Fruit fly (Drosophila melanogaster) whole organism, embryonic: Measurements from ENCODE around the gene Elal.

Experiments used
- Ada2b ChIP-seq: fragments of 200-800 bp; sonication (Bioruptor generic); IDR thresholded peaks from 2 replicates; pipeline ENCODE4 v1.3.6; 2022; ENCODE audit warnings: missing biosample characterization, missing genetic modification characterization
- Bteb2 ChIP-seq: fragments of 200-800 bp; sonication (Bioruptor generic); optimal IDR thresholded peaks from 2 replicates; lab custom pipeline; 2016; ENCODE audit warnings: missing biosample characterization, missing genetic modification characterization
- CG11398 ChIP-seq: fragments of 200-800 bp; sonication (Bioruptor generic); optimal IDR thresholded peaks from 2 replicates; lab custom pipeline; 2016; ENCODE audit warnings: missing biosample characterization, missing genetic modification characterization
- CG12299 ChIP-seq: fragments of 200-800 bp; sonication (Bioruptor generic); optimal IDR thresholded peaks from 2 replicates; lab custom pipeline; 2018; ENCODE audit warnings: missing biosample characterization, mild to moderate bottlenecking, missing genetic modification characterization
- CG12391 ChIP-seq: fragments of 200-800 bp; sonication (Bioruptor generic); optimal IDR thresholded peaks from 3 replicates; lab custom pipeline; 2018; ENCODE audit warnings: missing biosample characterization, mild to moderate bottlenecking, missing genetic modification characterization, moderate library complexity
- CG15073 ChIP-seq: fragments of 200-800 bp; sonication (Bioruptor generic); optimal IDR thresholded peaks from 2 replicates; lab custom pipeline; 2016; ENCODE audit warnings: missing biosample characterization, missing genetic modification characterization
- CG16863 ChIP-seq: fragments of 200-800 bp; sonication (Bioruptor generic); optimal IDR thresholded peaks from 3 replicates; lab custom pipeline; 2016; ENCODE audit warnings: missing biosample characterization, missing genetic modification characterization
- CG17385 ChIP-seq: fragments of 200-800 bp; sonication (Bioruptor generic); optimal IDR thresholded peaks from 3 replicates; lab custom pipeline; 2018; ENCODE audit warnings: missing biosample characterization, mild to moderate bottlenecking, missing genetic modification characterization
- CG2202 ChIP-seq: fragments of 200-800 bp; sonication (Bioruptor generic); optimal IDR thresholded peaks from 2 replicates; lab custom pipeline; 2018; ENCODE audit warnings: missing biosample characterization, mild to moderate bottlenecking, missing genetic modification characterization
- CG30020 ChIP-seq: fragments of 200-800 bp; optimal IDR thresholded peaks from 2 replicates; lab custom pipeline; 2019; ENCODE audit warnings: missing biosample characterization, mild to moderate bottlenecking, missing genetic modification characterization, moderate library complexity
- CG31224 ChIP-seq: fragments of 200-800 bp; sonication (Bioruptor generic); IDR thresholded peaks from 2 replicates; pipeline ENCODE4 v1.3.6; 2022; ENCODE audit warnings: missing biosample characterization, missing genetic modification characterization
- CG34422 ChIP-seq: fragments of 200-800 bp; sonication (Bioruptor generic); IDR thresholded peaks from 3 replicates; pipeline ENCODE4 v1.3.6; 2022; ENCODE audit warnings: missing biosample characterization, missing genetic modification characterization
- CG43689 ChIP-seq: fragments of 200-800 bp; sonication (Bioruptor generic); IDR thresholded peaks from 2 replicates; pipeline ENCODE4 v1.3.6; 2022; ENCODE audit warnings: missing biosample characterization, missing genetic modification characterization
- CG4820 ChIP-seq: fragments of 200-800 bp; sonication (Bioruptor generic); optimal IDR thresholded peaks from 3 replicates; lab custom pipeline; 2016; ENCODE audit warnings: missing biosample characterization, missing genetic modification characterization
- CG6791 ChIP-seq: fragments of 200-800 bp; sonication (Bioruptor generic); IDR thresholded peaks from 3 replicates; pipeline ENCODE4 v1.3.6; 2022; ENCODE audit warnings: missing biosample characterization, missing genetic modification characterization; ENCODE audit not compliant: partially characterized antibody
- CG7963 ChIP-seq: fragments of 200-800 bp; sonication (Bioruptor generic); IDR thresholded peaks from 3 replicates; pipeline ENCODE4 v1.3.6; 2022; ENCODE audit warnings: missing biosample characterization, missing genetic modification characterization; ENCODE audit not compliant: partially characterized antibody
- CG7987 ChIP-seq: fragments of 200-800 bp; sonication (Bioruptor generic); optimal IDR thresholded peaks from 2 replicates; lab custom pipeline; 2018; ENCODE audit warnings: missing biosample characterization, mild to moderate bottlenecking, missing genetic modification characterization, moderate library complexity
- CG9817 ChIP-seq: fragments of 200-800 bp; sonication (Bioruptor generic); optimal IDR thresholded peaks from 2 replicates; lab custom pipeline; 2018; ENCODE audit warnings: missing biosample characterization, mild to moderate bottlenecking, missing genetic modification characterization, moderate library complexity
- CG9932 ChIP-seq: fragments of 200-800 bp; sonication (Bioruptor generic); IDR thresholded peaks from 2 replicates; pipeline ENCODE4 v1.3.6; 2022; ENCODE audit warnings: missing biosample characterization, missing genetic modification characterization
- Dek ChIP-seq: fragments of 200-800 bp; sonication (Bioruptor generic); optimal IDR thresholded peaks from 3 replicates; lab custom pipeline; 2019; ENCODE audit warnings: missing biosample characterization, mild to moderate bottlenecking, missing genetic modification characterization, moderate library complexity
- Dip2 ChIP-seq: fragments of 200-800 bp; sonication (Bioruptor generic); IDR thresholded peaks from 2 replicates; pipeline ENCODE4 v1.3.6; 2022; ENCODE audit warnings: missing biosample characterization, missing genetic modification characterization
- Ets65A ChIP-seq: fragments of 200-800 bp; sonication (Bioruptor generic); peaks from one replicate; lab custom pipeline; 2016; ENCODE audit warnings: missing biosample characterization, missing genetic modification characterization
- Ets97D ChIP-seq: fragments of 200-800 bp; sonication (Bioruptor generic); optimal IDR thresholded peaks from 3 replicates; lab custom pipeline; 2016; ENCODE audit warnings: missing biosample characterization, missing genetic modification characterization
- Mrtf ChIP-seq: fragments of 200-800 bp; sonication (Bioruptor generic); IDR thresholded peaks from 3 replicates; pipeline ENCODE4 v1.3.6; 2022; ENCODE audit warnings: missing biosample characterization, missing genetic modification characterization
- NK7.1 ChIP-seq: fragments of 200-800 bp; sonication (Bioruptor generic); optimal IDR thresholded peaks from 3 replicates; lab custom pipeline; 2016; ENCODE audit warnings: missing biosample characterization, missing genetic modification characterization
- Nf-YA ChIP-seq: fragments of 200-800 bp; sonication (Bioruptor generic); IDR thresholded peaks from 2 replicates; pipeline ENCODE4 v1.3.6; 2022; ENCODE audit warnings: missing biosample characterization, missing genetic modification characterization
- Nf-YB ChIP-seq: fragments of 200-800 bp; sonication (Bioruptor generic); optimal IDR thresholded peaks from 3 replicates; lab custom pipeline; 2019; ENCODE audit warnings: missing biosample characterization, mild to moderate bottlenecking, missing genetic modification characterization, moderate library complexity
- Ptx1 ChIP-seq: fragments of 200-800 bp; sonication (Bioruptor generic); IDR thresholded peaks from 2 replicates; pipeline ENCODE4 v1.3.6; 2022; ENCODE audit warnings: missing biosample characterization, missing genetic modification characterization
- Sin3A ChIP-seq: fragments of >200 bp; optimal IDR thresholded peaks from 2 replicates; lab custom pipeline; 2018
- Tbp ChIP-seq: fragments of >200 bp; optimal IDR thresholded peaks from 2 replicates; lab custom pipeline; 2018; ENCODE audit warnings: missing biosample characterization, missing genetic modification characterization
- Xbp1 ChIP-seq: fragments of 200-800 bp; sonication (Bioruptor generic); optimal IDR thresholded peaks from 3 replicates; lab custom pipeline; 2016; ENCODE audit warnings: missing biosample characterization, mild to moderate bottlenecking, missing genetic modification characterization
- YL-1 ChIP-seq: fragments of 200-800 bp; sonication (Bioruptor generic); optimal IDR thresholded peaks from 3 replicates; lab custom pipeline; 2017; ENCODE audit warnings: missing biosample characterization, mild to moderate bottlenecking, missing genetic modification characterization
- ase ChIP-seq: fragments of 200-800 bp; sonication (Bioruptor generic); IDR thresholded peaks from 3 replicates; pipeline ENCODE4 v1.3.6; 2022; ENCODE audit warnings: missing biosample characterization, missing genetic modification characterization
- az2 ChIP-seq: fragments of 200-800 bp; sonication (Bioruptor generic); optimal IDR thresholded peaks from 3 replicates; lab custom pipeline; 2016; ENCODE audit warnings: missing biosample characterization, missing genetic modification characterization
- chif ChIP-seq, 2 experiments: fragments of 200-800 bp; sonication (Bioruptor generic); optimal IDR thresholded peaks; 3 replicates each; lab custom pipeline; 2016; ENCODE audit warnings: missing biosample characterization in 2 of 2, missing genetic modification characterization in 2 of 2
- dysf ChIP-seq: fragments of 200-800 bp; sonication (Bioruptor generic); IDR thresholded peaks from 3 replicates; pipeline ENCODE4 v1.3.6; 2022; ENCODE audit warnings: missing biosample characterization, missing genetic modification characterization
- exex ChIP-seq: fragments of 200-800 bp; sonication (Bioruptor generic); optimal IDR thresholded peaks from 4 replicates; lab custom pipeline; 2018; ENCODE audit warnings: missing biosample characterization, mild to moderate bottlenecking, missing genetic modification characterization, moderate library complexity
- grn ChIP-seq: fragments of 200-800 bp; sonication (Bioruptor generic); optimal IDR thresholded peaks from 3 replicates; lab custom pipeline; 2017; ENCODE audit warnings: missing biosample characterization, missing genetic modification characterization
- mld ChIP-seq: fragments of 200-800 bp; sonication (Bioruptor generic); IDR thresholded peaks from 3 replicates; pipeline ENCODE4 v1.3.6; 2022; ENCODE audit warnings: missing biosample characterization, missing genetic modification characterization; ENCODE audit not compliant: partially characterized antibody
- org-1 ChIP-seq: fragments of 200-800 bp; sonication (Bioruptor generic); optimal IDR thresholded peaks from 2 replicates; lab custom pipeline; 2017; ENCODE audit warnings: missing biosample characterization, missing genetic modification characterization
- pan ChIP-seq, 4 experiments: fragments of >200 bp in 3 of 4; fragments of 200-800 bp in 1 of 4; sonication (Bioruptor generic) in 1 of 4; optimal IDR thresholded peaks in 3 of 4; IDR thresholded peaks in 1 of 4; 2 replicates each; pipeline versions ENCODE4 v1.3.6 to Lab custom; 2017 to 2022; ENCODE audit warnings: missing biosample characterization in 2 of 4, missing genetic modification characterization in 2 of 4, mixed read lengths in 1 of 4
- pfk ChIP-seq: fragments of 200-800 bp; sonication (Bioruptor generic); optimal IDR thresholded peaks from 2 replicates; lab custom pipeline; 2018; ENCODE audit warnings: missing biosample characterization, mild to moderate bottlenecking, missing genetic modification characterization, moderate library complexity
- phol ChIP-seq: fragments of 200-800 bp; sonication (Bioruptor generic); optimal IDR thresholded peaks from 3 replicates; lab custom pipeline; 2018; ENCODE audit warnings: missing biosample characterization, mild to moderate bottlenecking, missing genetic modification characterization, moderate library complexity
- row ChIP-seq: fragments of 200-800 bp; sonication (Bioruptor generic); IDR thresholded peaks from 3 replicates; pipeline ENCODE4 v1.3.6; 2022; ENCODE audit warnings: missing biosample characterization, missing genetic modification characterization
- slbo ChIP-seq: fragments of 200-800 bp; sonication (Bioruptor generic); IDR thresholded peaks from 2 replicates; pipeline ENCODE4 v1.3.6; 2022; ENCODE audit warnings: missing biosample characterization, missing genetic modification characterization
- so ChIP-seq: fragments of 200-800 bp; sonication (Bioruptor generic); IDR thresholded peaks from 3 replicates; pipeline ENCODE4 v1.3.6; 2022; ENCODE audit warnings: missing biosample characterization, missing genetic modification characterization
- z ChIP-seq: fragments of 200-800 bp; sonication (Bioruptor generic); IDR thresholded peaks from 3 replicates; pipeline ENCODE4 v1.3.6; 2022; ENCODE audit warnings: missing biosample characterization, missing genetic modification characterization
- zf30C ChIP-seq: fragments of 200-800 bp; sonication (Bioruptor generic); optimal IDR thresholded peaks from 3 replicates; lab custom pipeline; 2018; ENCODE audit warnings: missing biosample characterization, mild to moderate bottlenecking, missing genetic modification characterization
- zfh1 ChIP-seq: fragments of 200-800 bp; sonication (Bioruptor generic); IDR thresholded peaks from 3 replicates; pipeline ENCODE4 v1.3.6; 2022; ENCODE audit warnings: missing biosample characterization, missing genetic modification characterization
- zfh2 ChIP-seq: fragments of 200-800 bp; sonication (Bioruptor generic); optimal IDR thresholded peaks from 2 replicates; lab custom pipeline; 2016; ENCODE audit warnings: missing biosample characterization, missing genetic modification characterization

The Elal gene

dm6 chr3R:24816993-24817854, 47.9 kb upstream of the Elal start, which contains the start of the genes CG5808 and Saf-B (continued):
- TF ChIP-seq pan (optimal IDR thresholded peaks at IDR 0.05; lab: Kevin White, UChicago), result no peak
- TF ChIP-seq pan (GFP tag; optimal IDR thresholded peaks at IDR 0.05 in 1 of 2, IDR thresholded peaks at IDR 0.05 in 1 of 2), result peak in 1 of 2 experiments; percentile 63
- TF ChIP-seq pfk (GFP tag; lab: Kevin White, UChicago), result no peak
- no peak for TF ChIP-seq CG12299 (tag; lab: Kevin White, UChicago)
- TF ChIP-seq CG11398 (GFP tag; lab: Kevin White, UChicago), result no peak
- peak; percentile 43; the same call in 1 of the 2 replicates for TF ChIP-seq CG31224 (GFP tag; lab: Robert Waterston, UW)
- no peak for TF ChIP-seq CG9817 (tag; lab: Kevin White, UChicago)
- peak; percentile 49 for TF ChIP-seq YL-1 (GFP tag; lab: Kevin White, UChicago)
- TF ChIP-seq chif (GFP tag; optimal IDR thresholded peaks at IDR 0.05; lab: Kevin White, UChicago), result no peak
- TF ChIP-seq CG2202 (tag; lab: Kevin White, UChicago), result no peak
- peak; percentile 56 for TF ChIP-seq CG30020 (tag; lab: Kevin White, UChicago)
- TF ChIP-seq Ets97D, result peak; percentile 26
- peak; percentile 38; the same call in 1 of the 2 replicates for TF ChIP-seq CG9932 (GFP tag; lab: Robert Waterston, UW)
- no peak for TF ChIP-seq Bteb2 (GFP tag; lab: Kevin White, UChicago)
- TF ChIP-seq phol (tag; lab: Kevin White, UChicago), result peak; percentile 94
- TF ChIP-seq NK7.1, result no peak
- TF ChIP-seq dysf (GFP tag; lab: Robert Waterston, UW), result peak; percentile 50; the same call in 2 of the 3 replicates
- peak; percentile 31 for TF ChIP-seq zfh2 (GFP tag; lab: Kevin White, UChicago)
- no peak for TF ChIP-seq CG15073 (GFP tag; lab: Kevin White, UChicago)
- peak; percentile 69 for TF ChIP-seq CG12391 (tag; lab: Kevin White, UChicago)
- peak; percentile 83 for TF ChIP-seq row (GFP tag; lab: Robert Waterston, UW)
- TF ChIP-seq z (GFP tag; lab: Robert Waterston, UW), result no peak
- no peak for TF ChIP-seq exex (tag; lab: Kevin White, UChicago)
- TF ChIP-seq Dek (tag; lab: Kevin White, UChicago), result peak; percentile 33
- TF ChIP-seq CG7963 (GFP tag; lab: Robert Waterston, UW), result peak; percentile 81
- no peak; the same call in 1 of the 2 replicates for TF ChIP-seq Nf-YA
- TF ChIP-seq CG16863, result no peak
- peak; percentile 39 for TF ChIP-seq Xbp1 (GFP tag; lab: Kevin White, UChicago)
- no peak for TF ChIP-seq org-1 (GFP tag; lab: Kevin White, UChicago)
- TF ChIP-seq CG7987 (GFP tag; lab: Kevin White, UChicago), result no peak
- no peak for TF ChIP-seq Dip2 (GFP tag; lab: Robert Waterston, UW)
- peak; percentile 60 for TF ChIP-seq slbo (GFP tag; lab: Robert Waterston, UW)
- no peak for TF ChIP-seq CG43689 (GFP tag; lab: Robert Waterston, UW)
- no peak for TF ChIP-seq Tbp (GFP tag; lab: Kevin White, UChicago)
- no peak for TF ChIP-seq ase (GFP tag; lab: Robert Waterston, UW)
- TF ChIP-seq Ada2b, result no peak
- peak; percentile 81 for TF ChIP-seq Ptx1
- TF ChIP-seq CG17385 (GFP tag; lab: Kevin White, UChicago), result no peak
- no peak for TF ChIP-seq Mrtf (GFP tag; lab: Robert Waterston, UW)
- no peak for TF ChIP-seq Nf-YB
- TF ChIP-seq az2, result peak; percentile 33
- TF ChIP-seq CG4820 (GFP tag; lab: Kevin White, UChicago), result peak; percentile 62
- no peak; the same call in 2 of the 3 replicates for TF ChIP-seq CG34422 (GFP tag; lab: Robert Waterston, UW)
- TF ChIP-seq mld, result peak; percentile 50; the same call in 2 of the 3 replicates
- TF ChIP-seq zf30C, result no peak
- no peak for TF ChIP-seq so (GFP tag; lab: Robert Waterston, UW)
- TF ChIP-seq zfh1 (GFP tag; lab: Robert Waterston, UW), result no peak
- peak; percentile 93 for TF ChIP-seq Ets65A (GFP tag; lab: Kevin White, UChicago)
- TF ChIP-seq CG6791 (GFP tag; lab: Robert Waterston, UW), result peak; percentile 89
- no peak for TF ChIP-seq grn (GFP tag; lab: Kevin White, UChicago)
- no peak for TF ChIP-seq Sin3A (lab: Kevin White, UChicago)
